Worm (Caenorhabditis elegans) whole organism, L4 larva: ENCODE data around the gene ncs-1.

Source experiments
- F37D6.2 ChIP-seq: sonication (generic microtip); optimal IDR thresholded peaks from 2 replicates; lab custom pipeline; 2016; ENCODE audit warnings: mild to moderate bottlenecking, missing genetic modification characterization, missing compliant biosample characterization
- R02D3.7 ChIP-seq: fragments of 150-350 bp; sonication (generic microtip); optimal IDR thresholded peaks from 3 replicates; lab custom pipeline; 2014; ENCODE audit warnings: missing biosample characterization, missing genetic modification characterization
- Y48G9A.11 ChIP-seq: fragments of 200-800 bp; sonication (Bioruptor generic); IDR thresholded peaks from 2 replicates; pipeline ENCODE4 v1.3.6; 2022; ENCODE audit warnings: missing genetic modification reagents, missing genetic modification characterization, missing compliant biosample characterization
- Y75B8A.6 ChIP-seq: fragments of 200-800 bp; sonication (Bioruptor generic); IDR thresholded peaks from 2 replicates; pipeline ENCODE4 v1.3.6; 2022; ENCODE audit warnings: missing genetic modification reagents, missing genetic modification characterization, missing compliant biosample characterization
- ZK546.5 ChIP-seq, 2 experiments: sonication (generic microtip); optimal IDR thresholded peaks; 2 replicates each; lab custom pipeline; 2017; ENCODE audit warnings: missing biosample characterization in 2 of 2, missing genetic modification characterization in 2 of 2
- aha-1 ChIP-seq: fragments of 150-350 bp; peaks from one replicate; lab custom pipeline; 2014; ENCODE audit warnings: missing biosample characterization, missing genetic modification characterization
- ceh-20 ChIP-seq: fragments of 200-800 bp; sonication (Bioruptor generic); IDR thresholded peaks from 2 replicates; pipeline ENCODE4 v1.3.6; 2022; ENCODE audit warnings: missing genetic modification reagents, missing genetic modification characterization, missing compliant biosample characterization
- ceh-32 ChIP-seq: sonication (generic microtip); optimal IDR thresholded peaks from 2 replicates; lab custom pipeline; 2016; ENCODE audit warnings: mild to moderate bottlenecking, missing genetic modification characterization, missing compliant biosample characterization; ENCODE audit not compliant: poor library complexity
- ceh-44 ChIP-seq: fragments of 200-800 bp; sonication (Bioruptor generic); IDR thresholded peaks from 2 replicates; pipeline ENCODE4 v1.3.6; 2022; ENCODE audit warnings: missing genetic modification reagents, missing genetic modification characterization, missing compliant biosample characterization
- ces-1 ChIP-seq: fragments of 150-350 bp; sonication (generic microtip); optimal IDR thresholded peaks from 4 replicates; lab custom pipeline; 2014; ENCODE audit warnings: missing biosample characterization, missing genetic modification reagents, missing genetic modification characterization
- ctbp-1 ChIP-seq: fragments of 200-800 bp; sonication (Bioruptor generic); IDR thresholded peaks from 2 replicates; pipeline ENCODE4 v1.3.6; 2022; ENCODE audit warnings: missing genetic modification reagents, missing genetic modification characterization, missing compliant biosample characterization
- daf-16 ChIP-seq, 3 experiments: sonication (generic microtip); optimal IDR thresholded peaks; 2 replicates each; lab custom pipeline; 2016 to 2017; ENCODE audit warnings: missing genetic modification characterization in 3 of 3, missing genetic modification reagents in 3 of 3, mild to moderate bottlenecking in 2 of 3, missing compliant biosample characterization in 2 of 3, missing biosample characterization in 1 of 3, moderate library complexity in 1 of 3
- daf-19 ChIP-seq: fragments of 200-800 bp; sonication (Bioruptor generic); conservative IDR thresholded peaks from 2 replicates; pipeline ENCODE4 v1.3.6; 2022; ENCODE audit warnings: missing genetic modification characterization, missing compliant biosample characterization
- dmd-8 ChIP-seq: fragments of 200-800 bp; sonication (Bioruptor generic); IDR thresholded peaks from 2 replicates; pipeline ENCODE4 v1.3.6; 2022; ENCODE audit warnings: missing genetic modification characterization, missing compliant biosample characterization
- dpl-1 ChIP-seq: fragments of 150-350 bp; optimal IDR thresholded peaks from 2 replicates; lab custom pipeline; 2014; ENCODE audit warnings: missing biosample characterization, missing genetic modification reagents, missing genetic modification characterization
- duxl-1 ChIP-seq: sonication (generic microtip); optimal IDR thresholded peaks from 2 replicates; lab custom pipeline; 2016; ENCODE audit warnings: mild to moderate bottlenecking, missing genetic modification characterization, moderate library complexity, missing compliant biosample characterization; ENCODE audit not compliant: poor library complexity
- dve-1 ChIP-seq: sonication (generic microtip); optimal IDR thresholded peaks from 2 replicates; lab custom pipeline; 2017; ENCODE audit warnings: antibody characterized with exemption, mild to moderate bottlenecking, missing genetic modification characterization, missing compliant biosample characterization; ENCODE audit not compliant: insufficient read depth
- egl-27 ChIP-seq: sonication (generic microtip); optimal IDR thresholded peaks from 3 replicates; lab custom pipeline; 2017; ENCODE audit warnings: missing biosample characterization, missing genetic modification reagents, missing genetic modification characterization
- egl-43 ChIP-seq: fragments of 200-800 bp; sonication (Bioruptor generic); IDR thresholded peaks from 2 replicates; pipeline ENCODE4 v1.3.6; 2022; ENCODE audit warnings: missing genetic modification reagents, missing genetic modification characterization, missing compliant biosample characterization
- fkh-10 ChIP-seq: fragments of 150-350 bp; optimal IDR thresholded peaks from 2 replicates; lab custom pipeline; 2014; ENCODE audit warnings: missing biosample characterization, missing genetic modification reagents, missing genetic modification characterization
- hlh-30 ChIP-seq: sonication (generic microtip); optimal IDR thresholded peaks from 2 replicates; lab custom pipeline; 2017; ENCODE audit warnings: antibody characterized with exemption, mild to moderate bottlenecking, missing genetic modification characterization, missing compliant biosample characterization; ENCODE audit not compliant: insufficient read depth
- hmg-1.1 ChIP-seq: fragments of 200-800 bp; sonication (Bioruptor generic); IDR thresholded peaks from 2 replicates; pipeline ENCODE4 v1.3.6; 2022; ENCODE audit warnings: missing genetic modification reagents, missing genetic modification characterization, missing compliant biosample characterization
- lim-7 ChIP-seq: fragments of 200-800 bp; sonication (Bioruptor generic); IDR thresholded peaks from 2 replicates; pipeline ENCODE4 v1.3.6; 2022; ENCODE audit warnings: missing genetic modification characterization, missing compliant biosample characterization
- lin-15B ChIP-seq: fragments of 150-350 bp; sonication (generic microtip); optimal IDR thresholded peaks from 3 replicates; lab custom pipeline; 2014; ENCODE audit warnings: missing biosample characterization, missing genetic modification characterization
- lin-39 ChIP-seq: fragments of 150-350 bp; optimal IDR thresholded peaks from 2 replicates; lab custom pipeline; 2014; ENCODE audit warnings: missing biosample characterization, missing genetic modification reagents, missing genetic modification characterization
- lsy-2 ChIP-seq, 2 experiments: fragments of 150-350 bp in 1 of 2; sonication (generic microtip) in 1 of 2; optimal IDR thresholded peaks; 2 replicates each; lab custom pipeline; 2014 to 2017; ENCODE audit warnings: missing biosample characterization in 2 of 2, missing genetic modification characterization in 2 of 2
- mep-1 ChIP-seq: fragments of 150-350 bp; sonication (generic microtip); optimal IDR thresholded peaks from 3 replicates; lab custom pipeline; 2014; ENCODE audit warnings: missing biosample characterization, missing genetic modification characterization
- mxl-2 ChIP-seq: fragments of 200-800 bp; sonication (Bioruptor generic); conservative IDR thresholded peaks from 2 replicates; pipeline ENCODE4 v1.3.6; 2022; ENCODE audit warnings: missing genetic modification reagents, missing genetic modification characterization, missing compliant biosample characterization
- mxl-3 ChIP-seq: fragments of 200-800 bp; sonication (Bioruptor generic); optimal IDR thresholded peaks from 2 replicates; lab custom pipeline; 2018; ENCODE audit warnings: mild to moderate bottlenecking, missing genetic modification characterization, missing compliant biosample characterization
- nhr-102 ChIP-seq: sonication (generic microtip); optimal IDR thresholded peaks from 2 replicates; lab custom pipeline; 2016; ENCODE audit warnings: mild to moderate bottlenecking, missing genetic modification characterization, moderate library complexity, missing compliant biosample characterization
- nhr-111 ChIP-seq: fragments of 200-800 bp; sonication (Bioruptor generic); optimal IDR thresholded peaks from 2 replicates; lab custom pipeline; 2018; ENCODE audit warnings: mild to moderate bottlenecking, missing genetic modification characterization, missing compliant biosample characterization
- nhr-42 ChIP-seq: fragments of 200-800 bp; sonication (Bioruptor generic); IDR thresholded peaks from 2 replicates; pipeline ENCODE4 v1.3.6; 2022; ENCODE audit warnings: missing genetic modification characterization, missing compliant biosample characterization
- nhr-48 ChIP-seq: sonication (generic microtip); optimal IDR thresholded peaks from 2 replicates; lab custom pipeline; 2016; ENCODE audit warnings: mild to moderate bottlenecking, missing genetic modification characterization, missing compliant biosample characterization
- nhr-6 ChIP-seq: fragments of 150-350 bp; optimal IDR thresholded peaks from 2 replicates; lab custom pipeline; 2014; ENCODE audit warnings: missing biosample characterization, missing genetic modification characterization
- nhr-76 ChIP-seq: fragments of 150-350 bp; optimal IDR thresholded peaks from 2 replicates; lab custom pipeline; 2014; ENCODE audit warnings: missing biosample characterization, missing genetic modification characterization
- nhr-77 ChIP-seq: fragments of 150-350 bp; optimal IDR thresholded peaks from 2 replicates; lab custom pipeline; 2014; ENCODE audit warnings: missing biosample characterization, missing genetic modification characterization
- php-3 ChIP-seq: fragments of 200-800 bp; sonication (Bioruptor generic); IDR thresholded peaks from 2 replicates; pipeline ENCODE4 v1.3.6; 2022; ENCODE audit warnings: missing genetic modification reagents, missing genetic modification characterization, missing compliant biosample characterization
- rbr-2 ChIP-seq: sonication (generic microtip); optimal IDR thresholded peaks from 2 replicates; lab custom pipeline; 2016; ENCODE audit warnings: missing genotype, missing genetic modification characterization, missing compliant biosample characterization
- sdz-12 ChIP-seq: fragments of 200-800 bp; sonication (Bioruptor generic); optimal IDR thresholded peaks from 2 replicates; lab custom pipeline; 2018; ENCODE audit warnings: mild to moderate bottlenecking, missing genetic modification characterization, missing compliant biosample characterization
- set-16 ChIP-seq: fragments of 200-800 bp; sonication (Bioruptor generic); IDR thresholded peaks from 2 replicates; pipeline ENCODE4 v1.3.6; 2022; ENCODE audit warnings: missing genetic modification reagents, missing genetic modification characterization, missing compliant biosample characterization
- spr-1 ChIP-seq: sonication (generic microtip); optimal IDR thresholded peaks from 2 replicates; lab custom pipeline; 2016; ENCODE audit warnings: mild to moderate bottlenecking, missing genetic modification characterization, missing compliant biosample characterization
- tra-1 ChIP-seq: fragments of 200-800 bp; sonication (Bioruptor generic); IDR thresholded peaks from 2 replicates; pipeline ENCODE4 v1.3.6; 2022; ENCODE audit warnings: missing genetic modification reagents, missing genetic modification characterization, missing compliant biosample characterization
- unc-130 ChIP-seq: sonication (generic microtip); optimal IDR thresholded peaks from 2 replicates; lab custom pipeline; 2016; ENCODE audit warnings: missing genetic modification reagents, missing genetic modification characterization, missing compliant biosample characterization
- unc-62 ChIP-seq, 3 experiments: fragments of 150-350 bp in 1 of 3; sonication (generic microtip); optimal IDR thresholded peaks in 2 of 3; peaks in 1 of 3; 1 replicate in 1 of 3; 2 replicates in 2 of 3; lab custom pipeline; 2014 to 2017; ENCODE audit warnings: missing biosample characterization in 3 of 3, missing genetic modification characterization in 3 of 3, missing genetic modification reagents in 3 of 3, missing genotype in 1 of 3
- zag-1 ChIP-seq: fragments of 150-350 bp; optimal IDR thresholded peaks from 2 replicates; lab custom pipeline; 2014; ENCODE audit warnings: missing biosample characterization, missing genetic modification characterization
- zip-2 ChIP-seq: fragments of 150-350 bp; optimal IDR thresholded peaks from 2 replicates; lab custom pipeline; 2014; ENCODE audit warnings: missing biosample characterization, missing genetic modification characterization

The ncs-1 gene

DNA sequence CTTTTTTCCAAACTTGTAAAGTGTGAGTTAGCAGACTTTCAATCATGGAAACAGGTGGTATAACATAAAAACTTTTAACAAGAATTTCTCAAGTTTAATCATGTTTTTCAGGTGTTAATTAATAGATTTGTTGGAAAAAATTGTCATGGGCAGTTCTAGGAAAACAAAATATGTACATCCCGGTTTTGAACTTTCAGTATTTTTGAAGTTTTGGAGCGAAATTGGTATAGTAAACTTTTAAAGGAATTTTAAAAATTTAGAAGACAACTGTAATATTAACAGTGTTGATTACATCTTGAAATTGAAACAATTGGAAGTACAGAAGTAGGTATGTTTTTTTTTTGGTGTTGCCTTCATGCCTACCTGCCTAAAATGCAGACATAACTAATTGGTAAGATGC is 31.6 kb upstream of the ncs-1 start:
- TF ChIP-seq nhr-102 (tag; lab: Kevin White, UChicago) (no peak), ceh-20 (GFP tag; lab: Robert Waterston, UW) (no peak), lin-39 (no peak), zag-1 (tag; lab: Kevin White, UChicago) (no peak), rbr-2 (no peak), unc-130 (GFP tag; lab: Kevin White, UChicago) (no peak), ZK546.5 (tag; optimal IDR thresholded peaks at IDR 0.05; lab: Kevin White, UChicago) (no peak), aha-1 (tag; lab: Kevin White, UChicago) (peak; percentile 77), dve-1 (tag; lab: Kevin White, UChicago) (no peak), lim-7 (GFP tag; lab: Robert Waterston, UW) (no peak), mep-1 (tag; lab: Kevin White, UChicago) (no peak), egl-27 (tag; lab: Kevin White, UChicago) (no peak), nhr-6 (tag; lab: Kevin White, UChicago) (no peak), unc-62 (GFP tag; optimal IDR thresholded peaks at IDR 0.05 in 1 of 2; lab: Kevin White, UChicago) (peak in 1 of 2 experiments; percentile 23), unc-62 (tag; optimal IDR thresholded peaks at IDR 0.05; lab: Kevin White, UChicago) (no peak), nhr-111 (GFP tag; lab: Kevin White, UChicago) (no peak), dpl-1 (GFP tag; lab: Kevin White, UChicago) (no peak)

DNA sequence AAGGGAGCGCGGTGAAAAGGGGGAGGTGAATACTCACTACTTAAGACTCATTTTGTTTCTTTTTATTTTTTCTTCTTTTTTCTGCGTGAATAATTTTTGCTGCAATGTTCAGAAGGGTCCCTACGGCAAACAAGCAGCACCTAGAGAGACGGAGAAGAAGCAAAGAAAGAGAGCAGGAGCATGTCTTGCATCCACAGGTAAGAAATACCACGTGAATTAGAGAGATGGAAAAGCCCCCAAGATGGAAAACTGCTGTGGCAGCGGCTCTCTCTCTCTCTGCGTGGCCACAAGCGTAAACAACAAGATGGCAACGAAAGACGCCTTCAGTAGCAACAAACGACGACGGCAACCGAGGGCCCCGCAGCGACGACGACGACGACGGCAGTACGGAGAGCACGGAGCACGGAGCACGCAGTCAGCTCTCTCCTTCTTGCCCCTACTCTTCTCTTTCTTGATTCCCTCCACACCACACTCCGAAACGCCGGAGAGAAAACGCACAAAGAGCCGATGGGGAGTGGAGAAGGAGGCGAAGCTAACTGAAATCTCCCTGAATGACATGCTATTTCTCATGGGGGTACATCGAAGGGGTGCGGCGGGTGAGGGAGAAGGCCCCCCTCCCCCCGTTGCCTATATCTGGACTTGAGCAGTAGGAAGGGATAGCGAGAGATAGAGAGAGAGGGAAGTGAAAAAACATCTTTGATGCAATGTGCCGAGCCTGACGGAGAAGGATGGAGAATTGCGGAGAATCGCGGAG is 29.8 kb upstream of the ncs-1 start:
- TF ChIP-seq rbr-2 = peak; percentile 88
- no peak for TF ChIP-seq unc-130 (GFP tag; lab: Kevin White, UChicago)
- TF ChIP-seq egl-43 (GFP tag; lab: Robert Waterston, UW) = no peak; the same call in 1 of the 2 replicates
- peak; percentile 49 for TF ChIP-seq fkh-10 (GFP tag; lab: Kevin White, UChicago)
- TF ChIP-seq aha-1 (tag; lab: Kevin White, UChicago) = peak; percentile 83
- TF ChIP-seq dmd-8 (GFP tag; lab: Robert Waterston, UW) = no peak
- peak; percentile 30 for TF ChIP-seq ceh-32
- no peak for TF ChIP-seq R02D3.7 (tag; lab: Kevin White, UChicago)
- TF ChIP-seq sdz-12 (GFP tag; lab: Kevin White, UChicago) = no peak
- TF ChIP-seq nhr-48 (tag; lab: Kevin White, UChicago) = peak; percentile 37
- TF ChIP-seq ceh-44 (GFP tag; lab: Robert Waterston, UW) = no peak
- no peak for TF ChIP-seq nhr-77
- TF ChIP-seq lsy-2 (tag; optimal IDR thresholded peaks at IDR 0.05; lab: Kevin White, UChicago) = peak in 1 of 2 experiments; percentile 62
- no peak for TF ChIP-seq php-3
- 0 out of 2 replicates have a peak, but pooled peaks have one; percentile 12 for TF ChIP-seq daf-19
- TF ChIP-seq ces-1 (GFP tag; lab: Kevin White, UChicago) = no peak
- peak; percentile 63 for TF ChIP-seq mep-1 (tag; lab: Kevin White, UChicago)
- TF ChIP-seq lin-39 = no peak
- no peak for TF ChIP-seq mxl-2 (GFP tag; lab: Robert Waterston, UW)
- TF ChIP-seq Y48G9A.11 (GFP tag; lab: Robert Waterston, UW) = no peak
- TF ChIP-seq ctbp-1 (GFP tag; lab: Robert Waterston, UW) = 0 out of 2 replicates have a peak, but pooled peaks have one; percentile 54
- TF ChIP-seq nhr-76 (tag; lab: Kevin White, UChicago) = no peak
- no peak for TF ChIP-seq zip-2
- TF ChIP-seq tra-1 (GFP tag; lab: Robert Waterston, UW) = no peak
- no peak for TF ChIP-seq duxl-1 (tag; lab: Kevin White, UChicago)
- no peak for TF ChIP-seq nhr-42
- peak; percentile 6 for TF ChIP-seq spr-1 (tag; lab: Kevin White, UChicago)
- no peak for TF ChIP-seq lin-15B (tag; lab: Kevin White, UChicago)
- peak; percentile 85 for TF ChIP-seq hmg-1.1 (GFP tag; lab: Robert Waterston, UW)
- TF ChIP-seq set-16 (GFP tag; lab: Robert Waterston, UW) = peak; percentile 93
- TF ChIP-seq hlh-30 (tag; lab: Kevin White, UChicago) = peak; percentile 38
- TF ChIP-seq F37D6.2 (tag; lab: Kevin White, UChicago) = peak; percentile 82
- TF ChIP-seq daf-16 (GFP tag; optimal IDR thresholded peaks at IDR 0.05; lab: Kevin White, UChicago) = peak in 1 of 2 experiments; percentile 14
- TF ChIP-seq daf-16 (tag; optimal IDR thresholded peaks at IDR 0.05; lab: Kevin White, UChicago) = no peak
- TF ChIP-seq ceh-20 (GFP tag; lab: Robert Waterston, UW) = peak; percentile 18; the same call in 1 of the 2 replicates
- TF ChIP-seq dpl-1 (GFP tag; lab: Kevin White, UChicago) = no peak
- no peak for TF ChIP-seq mxl-3 (GFP tag; lab: Kevin White, UChicago)
- no peak for TF ChIP-seq Y75B8A.6
